Worm (Caenorhabditis elegans) whole organism, mixed stage, embryonic: ENCODE measurements around the gene sdn-1.
A peak's percentile ranks its signal among the peaks of the same experiment; 100 is the strongest.

Source experiments
- blmp-1 ChIP-seq: fragments of 150-350 bp; optimal IDR thresholded peaks from 2 replicates; lab custom pipeline; 2014; ENCODE audit warnings: missing biosample characterization, missing genetic modification characterization
- ceh-83 ChIP-seq: fragments of 200-800 bp; sonication (Bioruptor generic); optimal IDR thresholded peaks from 2 replicates; lab custom pipeline; 2018; ENCODE audit warnings: mild to moderate bottlenecking, missing genetic modification characterization, missing compliant biosample characterization
- ces-1 ChIP-seq: fragments of 150-350 bp; optimal IDR thresholded peaks from 2 replicates; lab custom pipeline; 2014; ENCODE audit warnings: missing biosample characterization, missing genetic modification reagents, missing genetic modification characterization
- cnd-1 ChIP-seq: fragments of 200-800 bp; sonication (Bioruptor generic); optimal IDR thresholded peaks from 2 replicates; lab custom pipeline; 2018; ENCODE audit warnings: mild to moderate bottlenecking, missing genetic modification characterization, missing compliant biosample characterization
- drap-1 ChIP-seq: fragments of 200-800 bp; sonication (Bioruptor generic); optimal IDR thresholded peaks from 3 replicates; lab custom pipeline; 2018; ENCODE audit warnings: mild to moderate bottlenecking, missing genetic modification characterization, missing compliant biosample characterization
- elt-1 ChIP-seq: sonication (generic microtip); optimal IDR thresholded peaks from 2 replicates; lab custom pipeline; 2017; ENCODE audit warnings: missing genetic modification characterization, mild to moderate bottlenecking, missing compliant biosample characterization, antibody characterized with exemption, moderate library complexity, borderline replicate concordance; ENCODE audit not compliant: insufficient read depth
- elt-3 ChIP-seq: fragments of 150-350 bp; optimal IDR thresholded peaks from 2 replicates; lab custom pipeline; 2014; ENCODE audit warnings: missing biosample characterization, missing genetic modification characterization
- flh-1 ChIP-seq: fragments of 200-800 bp; sonication (Bioruptor generic); optimal IDR thresholded peaks from 2 replicates; lab custom pipeline; 2018; ENCODE audit warnings: mild to moderate bottlenecking, missing genetic modification characterization, moderate library complexity, missing compliant biosample characterization
- ham-2 ChIP-seq: fragments of 200-800 bp; sonication (Bioruptor generic); optimal IDR thresholded peaks from 2 replicates; lab custom pipeline; 2018; ENCODE audit warnings: mild to moderate bottlenecking, missing genetic modification characterization, missing compliant biosample characterization
- hlh-1 ChIP-seq: fragments of 150-350 bp; optimal IDR thresholded peaks from 2 replicates; lab custom pipeline; 2014; ENCODE audit warnings: missing biosample characterization, missing genetic modification reagents, missing genetic modification characterization
- lsy-2 ChIP-seq: fragments of 150-350 bp; optimal IDR thresholded peaks from 2 replicates; lab custom pipeline; 2014; ENCODE audit warnings: missing biosample characterization, missing genetic modification characterization
- mab-5 ChIP-seq: fragments of 150-350 bp; optimal IDR thresholded peaks from 2 replicates; lab custom pipeline; 2014; ENCODE audit warnings: missing biosample characterization, missing genetic modification characterization
- mls-2 ChIP-seq: sonication (generic microtip); optimal IDR thresholded peaks from 2 replicates; lab custom pipeline; 2016; ENCODE audit warnings: mild to moderate bottlenecking, missing genetic modification characterization, moderate library complexity, missing compliant biosample characterization
- nhr-2 ChIP-seq: fragments of 150-350 bp; optimal IDR thresholded peaks from 2 replicates; lab custom pipeline; 2014; ENCODE audit warnings: missing biosample characterization, missing genetic modification characterization
- nhr-237 ChIP-seq: fragments of 150-350 bp; optimal IDR thresholded peaks from 2 replicates; lab custom pipeline; 2014; ENCODE audit warnings: missing biosample characterization, missing genetic modification characterization
- nhr-76 ChIP-seq: sonication (generic microtip); optimal IDR thresholded peaks from 2 replicates; lab custom pipeline; 2017; ENCODE audit warnings: missing biosample characterization, missing genetic modification characterization
- pha-4 ChIP-seq: fragments of 150-350 bp; optimal IDR thresholded peaks from 2 replicates; lab custom pipeline; 2018; ENCODE audit warnings: missing biosample characterization, missing genetic modification reagents, missing genetic modification characterization
- sem-2 ChIP-seq: fragments of 200-800 bp; sonication (Bioruptor generic); optimal IDR thresholded peaks from 2 replicates; lab custom pipeline; 2018; ENCODE audit warnings: mild to moderate bottlenecking, missing genetic modification characterization, missing compliant biosample characterization
- snpc-4 ChIP-seq: fragments of 150-350 bp; optimal IDR thresholded peaks from 2 replicates; lab custom pipeline; 2014; ENCODE audit warnings: missing biosample characterization, missing genetic modification characterization
- sptf-1 ChIP-seq: sonication (generic microtip); optimal IDR thresholded peaks from 2 replicates; lab custom pipeline; 2017; ENCODE audit warnings: mild to moderate bottlenecking, missing genetic modification characterization, moderate library complexity, missing compliant biosample characterization
- tbx-8 ChIP-seq: fragments of 200-800 bp; sonication (Bioruptor generic); optimal IDR thresholded peaks from 2 replicates; lab custom pipeline; 2018; ENCODE audit warnings: mild to moderate bottlenecking, missing genetic modification characterization, moderate library complexity, missing compliant biosample characterization
- unc-120 ChIP-seq: sonication (generic microtip); optimal IDR thresholded peaks from 2 replicates; lab custom pipeline; 2017; ENCODE audit warnings: missing genetic modification characterization, missing compliant biosample characterization; ENCODE audit not compliant: poor library complexity, severe bottlenecking
- unc-39 ChIP-seq: fragments of 150-350 bp; optimal IDR thresholded peaks from 2 replicates; lab custom pipeline; 2014; ENCODE audit warnings: missing biosample characterization, missing genetic modification characterization
- unc-62 ChIP-seq: fragments of 150-350 bp; optimal IDR thresholded peaks from 2 replicates; lab custom pipeline; 2014; ENCODE audit warnings: missing biosample characterization, missing genetic modification reagents, missing genetic modification characterization
- zip-8 ChIP-seq: fragments of 150-350 bp; optimal IDR thresholded peaks from 2 replicates; lab custom pipeline; 2014; ENCODE audit warnings: missing biosample characterization, missing genetic modification characterization
- ztf-11 ChIP-seq: fragments of 150-350 bp; optimal IDR thresholded peaks from 2 replicates; lab custom pipeline; 2014; ENCODE audit warnings: missing biosample characterization, missing genetic modification characterization

sdn-1 gene

ce11 chrX:10623119-10623518 is 30.0 kb upstream of the sdn-1 start:
- peak; percentile 52 for TF ChIP-seq ces-1
- TF ChIP-seq nhr-76 (tag; lab: Kevin White, UChicago) = no peak
- no peak for TF ChIP-seq blmp-1 (tag; lab: Kevin White, UChicago)
- TF ChIP-seq ham-2 = peak; percentile 53
- no peak for TF ChIP-seq elt-3 (tag; lab: Kevin White, UChicago)
- no peak for TF ChIP-seq unc-39 (tag; lab: Kevin White, UChicago)
- no peak for TF ChIP-seq zip-8
- no peak for TF ChIP-seq cnd-1 (tag; lab: Kevin White, UChicago)
- no peak for TF ChIP-seq sptf-1 (tag; lab: Kevin White, UChicago)
- TF ChIP-seq unc-120 (tag; lab: Kevin White, UChicago) = peak; percentile 30
- no peak for TF ChIP-seq pha-4 (tag; lab: Kevin White, UChicago)
- peak; percentile 55 for TF ChIP-seq nhr-2 (tag; lab: Kevin White, UChicago)
- no peak for TF ChIP-seq elt-1 (tag; lab: Kevin White, UChicago)
- peak; percentile 16 for TF ChIP-seq drap-1 (GFP tag; lab: Kevin White, UChicago)
- TF ChIP-seq mab-5 (tag; lab: Kevin White, UChicago) = no peak
- TF ChIP-seq ceh-83 (GFP tag; lab: Kevin White, UChicago) = no peak

ce11 chrX:10622607-10623006 is 29.5 kb upstream of the sdn-1 start:
- no peak for TF ChIP-seq nhr-237 (tag; lab: Kevin White, UChicago)
- TF ChIP-seq unc-120 (tag; lab: Kevin White, UChicago) = no peak
- peak; percentile 81 for TF ChIP-seq ces-1
- TF ChIP-seq cnd-1 (tag; lab: Kevin White, UChicago) = peak; percentile 25
- no peak for TF ChIP-seq unc-62 (GFP tag; lab: Kevin White, UChicago)
- no peak for TF ChIP-seq elt-3 (tag; lab: Kevin White, UChicago)
- TF ChIP-seq lsy-2 (tag; lab: Kevin White, UChicago) = no peak

ce11 chrX:10619554-10620199 is 26.5 kb upstream of the sdn-1 start:
- TF ChIP-seq nhr-2 (tag; lab: Kevin White, UChicago) (peak; percentile 10), cnd-1 (tag; lab: Kevin White, UChicago) (no peak), ces-1 (peak; percentile 96), mab-5 (tag; lab: Kevin White, UChicago) (no peak), sem-2 (no peak)

DNA sequence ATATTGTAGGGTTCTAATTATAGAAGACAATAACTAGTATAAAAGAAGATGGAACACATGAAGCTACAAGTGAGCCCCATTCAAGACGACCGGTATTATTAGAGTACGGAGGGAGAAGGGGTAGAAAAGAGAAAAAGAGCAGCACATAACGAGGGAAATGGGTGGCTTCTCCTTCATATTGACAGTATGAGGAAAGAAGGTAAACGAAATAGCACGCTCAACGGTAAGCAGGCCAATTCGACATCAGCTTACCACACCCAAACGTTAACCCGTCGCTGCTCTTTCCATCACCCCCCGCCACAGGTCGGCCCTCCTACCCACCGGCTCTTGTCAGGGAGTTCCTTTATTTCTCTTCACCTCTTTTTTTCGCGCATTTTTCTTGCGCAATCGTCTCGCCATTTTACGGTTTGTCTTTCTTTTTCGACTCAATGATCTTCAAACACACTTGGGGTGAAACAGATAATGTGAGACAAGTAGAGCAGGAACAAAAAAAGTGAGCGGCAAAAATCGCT is 25.5 kb upstream of the sdn-1 start:
- TF ChIP-seq zip-8 (peak; percentile 43), ztf-11 (tag; lab: Kevin White, UChicago) (no peak), pha-4 (tag; lab: Kevin White, UChicago) (peak; percentile 63), hlh-1 (tag; lab: Kevin White, UChicago) (no peak), elt-1 (tag; lab: Kevin White, UChicago) (no peak)

ce11 chrX:10617815-10618214 is 24.7 kb upstream of the sdn-1 start:
- TF ChIP-seq snpc-4 (no peak), drap-1 (GFP tag; lab: Kevin White, UChicago) (no peak), elt-3 (tag; lab: Kevin White, UChicago) (no peak), ceh-83 (GFP tag; lab: Kevin White, UChicago) (no peak), tbx-8 (GFP tag; lab: Kevin White, UChicago) (no peak), flh-1 (no peak), ham-2 (no peak), sptf-1 (tag; lab: Kevin White, UChicago) (no peak), mab-5 (tag; lab: Kevin White, UChicago) (no peak), unc-62 (GFP tag; lab: Kevin White, UChicago) (no peak), mls-2 (tag; lab: Kevin White, UChicago) (no peak), ces-1 (no peak)

DNA sequence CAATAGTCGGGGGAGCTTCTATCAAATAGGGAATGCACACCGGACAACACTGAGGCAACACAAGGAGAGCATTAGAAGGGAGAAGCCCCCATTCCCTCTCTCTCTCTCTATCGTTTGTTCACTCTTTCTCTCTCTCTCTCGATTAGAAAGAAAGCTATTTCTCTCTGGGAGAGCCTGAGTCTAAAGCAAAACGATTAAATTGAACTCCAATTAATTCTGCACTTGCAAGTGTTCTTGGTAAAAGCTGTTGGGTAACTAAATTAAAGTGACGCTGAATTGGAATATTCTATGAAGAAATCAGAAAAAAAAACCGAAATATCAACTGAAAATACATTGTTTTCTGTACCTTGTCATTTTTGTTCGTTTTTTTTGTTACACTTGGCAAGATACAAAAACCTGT is 22.9 kb upstream of the sdn-1 start:
- no peak for TF ChIP-seq ztf-11 (tag; lab: Kevin White, UChicago)
- no peak for TF ChIP-seq tbx-8 (GFP tag; lab: Kevin White, UChicago)
- TF ChIP-seq ces-1 = peak; percentile 92
- TF ChIP-seq unc-120 (tag; lab: Kevin White, UChicago) = peak; percentile 44
